Fruit fly (Drosophila melanogaster): ENCODE results near the gene CG10877.

The CG10877 gene

dm6 chr3R:20563830-20564421 is at the start of gene CG10877:
Gene CG10877 (minus strand): TSS chr3R:20564067.
- TF ChIP-seq noc (tag; optimal IDR thresholded peaks at IDR 0.05) = no peak

dm6 chr3R:20608199-20608598 is 44.3 kb upstream of the CG10877 start:
- TF ChIP-seq noc (tag; optimal IDR thresholded peaks at IDR 0.05) = no peak

dm6 chr3R:20605562-20606155 is 41.8 kb upstream of the CG10877 start:
- TF ChIP-seq noc (tag; optimal IDR thresholded peaks at IDR 0.05) = peak; percentile 79

- no peak for TF ChIP-seq noc (tag; optimal IDR thresholded peaks at IDR 0.05)
These were observed 41.2 kb upstream of the CG10877 start for dm6 chr3R:20605078-20605477.

- TF ChIP-seq noc (tag; optimal IDR thresholded peaks at IDR 0.05) = no peak
These were observed 40.2 kb upstream of the CG10877 start for dm6 chr3R:20604078-20604477.

dm6 chr3R:20602599-20602998 is 38.7 kb upstream of the CG10877 start:
- TF ChIP-seq noc (tag; optimal IDR thresholded peaks at IDR 0.05) = no peak

dm6 chr3R:20600109-20600508 is 36.2 kb upstream of the CG10877 start:
- no peak for TF ChIP-seq noc (tag; optimal IDR thresholded peaks at IDR 0.05)

dm6 chr3R:20597407-20598325 is 33.8 kb upstream of the CG10877 start:
- TF ChIP-seq noc (tag; optimal IDR thresholded peaks at IDR 0.05) = no peak

dm6 chr3R:20596337-20596962 is 32.6 kb upstream of the CG10877 start:
- no peak for TF ChIP-seq noc (tag; optimal IDR thresholded peaks at IDR 0.05)

- TF ChIP-seq noc (tag; optimal IDR thresholded peaks at IDR 0.05) = no peak
These were observed 32.0 kb upstream of the CG10877 start for dm6 chr3R:20595901-20596300.

- no peak for TF ChIP-seq noc (tag; optimal IDR thresholded peaks at IDR 0.05)
These were observed 31.4 kb upstream of the CG10877 start for dm6 chr3R:20595145-20595812.

dm6 chr3R:20594194-20595144 is 30.6 kb upstream of the CG10877 start:
- TF ChIP-seq noc (tag; optimal IDR thresholded peaks at IDR 0.05) = peak; percentile 91

- no peak for TF ChIP-seq noc (tag; optimal IDR thresholded peaks at IDR 0.05)
These were observed 29.6 kb upstream of the CG10877 start for dm6 chr3R:20593463-20593838.
